Fruit fly (Drosophila melanogaster) whole organism: ENCODE measurements around the gene AsnRS.

Experiments
- CG8478 ChIP-seq: fragments of >200 bp; optimal IDR thresholded peaks from 2 replicates; lab custom pipeline; 2018; ENCODE audit warnings: inconsistent platforms
- Dll ChIP-seq: fragments of >200 bp; optimal IDR thresholded peaks from 2 replicates; lab custom pipeline; 2017
- EcR ChIP-seq, 2 experiments: fragments of >200 bp; optimal IDR thresholded peaks; 2 replicates each; lab custom pipeline; 2017; ENCODE audit warnings: missing biosample characterization in 2 of 2, missing genetic modification characterization in 2 of 2, missing genetic modification reagents in 2 of 2
- pan ChIP-seq: fragments of >200 bp; optimal IDR thresholded peaks from 2 replicates; lab custom pipeline; 2017
- psq ChIP-seq: fragments of >200 bp; optimal IDR thresholded peaks from 2 replicates; lab custom pipeline; 2017
- usp ChIP-seq: fragments of >200 bp; optimal IDR thresholded peaks from 2 replicates; lab custom pipeline; 2017; ENCODE audit warnings: missing biosample characterization, missing genetic modification characterization, mixed read lengths

AsnRS gene

DNA sequence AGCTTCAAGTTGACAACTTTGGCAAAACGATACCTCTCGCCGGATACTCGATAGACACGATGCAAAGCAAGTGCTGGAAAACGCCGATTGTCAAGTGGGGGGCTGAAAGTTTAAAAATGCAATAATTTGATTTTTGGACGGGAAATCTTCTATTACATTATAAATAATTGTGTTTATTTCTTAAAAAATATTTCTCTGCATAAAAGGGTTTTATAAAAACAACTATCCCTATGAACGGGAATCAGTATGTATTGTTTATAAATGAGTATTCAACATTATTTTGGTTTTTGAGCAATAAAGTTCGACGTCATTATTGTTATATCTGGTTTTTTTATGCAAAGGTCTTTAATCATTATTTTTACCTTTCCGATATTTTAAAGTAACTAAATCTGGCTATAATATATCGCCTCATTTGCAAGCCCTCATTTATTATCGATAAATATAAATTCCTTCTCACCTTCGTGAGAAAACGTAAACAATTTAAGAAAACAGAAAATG lies at the start of gene AsnRS, which contains the start of gene DCTN6-p27:
TSS of gene AsnRS (minus strand) at position 50 of the 498 bp plus-strand sequence.
TSS of gene DCTN6-p27 (plus strand) at position 419 of the 498 bp plus-strand sequence.
- TF ChIP-seq psq (lab: Kevin White, UChicago) (no peak), Dll (lab: Kevin White, UChicago) (no peak)

DNA sequence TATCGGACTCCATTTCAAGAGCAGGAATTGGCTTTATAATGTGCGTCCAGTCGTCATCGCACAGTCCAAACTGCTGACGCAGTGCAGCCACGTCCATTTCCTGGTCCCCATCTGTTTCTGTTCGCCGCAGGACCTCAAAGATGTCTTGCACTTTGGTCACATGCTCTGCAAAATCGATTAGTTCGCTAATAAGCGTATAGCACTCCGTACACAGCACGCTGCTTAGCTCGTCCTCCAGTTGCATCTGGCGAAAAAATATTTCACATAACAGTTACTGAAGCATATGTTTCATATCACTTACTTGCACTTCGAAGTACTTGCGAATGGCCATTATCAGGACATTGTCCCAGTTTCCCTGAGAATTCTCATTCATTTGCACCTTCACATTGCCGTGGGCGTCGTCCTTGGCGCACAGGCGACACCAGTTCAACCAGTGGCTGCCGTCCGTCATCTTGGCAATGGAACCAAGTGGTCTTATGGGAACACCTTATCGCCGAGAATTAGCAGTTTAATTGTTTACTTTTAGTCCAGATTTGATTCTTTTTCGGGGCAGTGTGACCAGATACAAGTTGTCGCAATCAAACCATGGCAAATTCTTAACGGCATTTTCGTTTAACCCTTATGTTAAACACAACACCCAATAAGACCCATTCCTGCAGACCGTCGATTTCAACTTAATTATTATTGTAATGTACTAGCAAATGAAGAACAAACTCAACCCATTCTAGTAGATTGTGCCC lies 49.6 kb upstream of the AsnRS start, which contains the start of gene CG17568:
TSS of gene CG17568 (minus strand) at position 550 of the 740 bp plus-strand sequence.
- TF ChIP-seq EcR (GFP tag; optimal IDR thresholded peaks at IDR 0.05; lab: Kevin White, UChicago) (no peak), CG8478 (no peak), Dll (lab: Kevin White, UChicago) (no peak), pan (no peak), psq (lab: Kevin White, UChicago) (no peak), usp (GFP tag; lab: Kevin White, UChicago) (no peak)

DNA sequence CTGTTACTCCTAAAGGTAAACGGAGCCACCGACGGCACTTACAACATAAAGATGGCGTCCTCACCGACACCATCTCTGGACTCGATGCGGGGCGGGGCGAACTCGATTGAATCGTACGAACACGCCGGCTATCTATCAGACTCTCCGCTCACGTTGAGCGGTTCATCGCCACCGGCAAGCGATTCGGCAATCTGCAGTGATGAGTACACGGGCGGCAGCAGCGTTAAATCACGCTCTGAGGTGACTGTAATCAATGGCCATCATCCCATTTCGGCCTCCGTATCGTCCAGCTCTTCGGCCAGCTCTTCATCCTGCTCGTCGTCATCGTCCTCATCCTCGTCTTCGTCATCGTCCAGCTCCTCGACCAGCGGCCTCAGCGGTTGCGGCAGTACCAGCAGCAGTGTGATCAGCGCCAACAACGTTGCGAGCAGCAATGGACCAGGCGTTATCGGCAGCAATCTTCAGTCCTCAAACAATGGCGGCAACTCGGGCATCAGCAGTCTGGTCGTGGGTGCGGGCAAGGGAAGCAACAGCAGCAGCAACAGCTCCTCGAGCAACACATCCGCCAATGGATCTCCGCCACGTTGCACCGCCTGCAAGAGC lies 36.4 kb upstream of the AsnRS start:
- TF ChIP-seq EcR (GFP tag; optimal IDR thresholded peaks at IDR 0.05; lab: Kevin White, UChicago): no peak
- no peak for TF ChIP-seq usp (GFP tag; lab: Kevin White, UChicago)
- TF ChIP-seq psq (lab: Kevin White, UChicago): no peak
- TF ChIP-seq Dll (lab: Kevin White, UChicago): no peak
- no peak for TF ChIP-seq CG8478
- TF ChIP-seq pan: no peak

dm6 chr2L:19167135-19167681 lies 35.5 kb upstream of the AsnRS start:
- no peak for TF ChIP-seq pan
- no peak for TF ChIP-seq usp (GFP tag; lab: Kevin White, UChicago)
- TF ChIP-seq Dll (lab: Kevin White, UChicago): no peak
- no peak for TF ChIP-seq EcR (GFP tag; optimal IDR thresholded peaks at IDR 0.05; lab: Kevin White, UChicago)
- TF ChIP-seq CG8478: no peak
- no peak for TF ChIP-seq psq (lab: Kevin White, UChicago)

- TF ChIP-seq CG8478 (no peak), Dll (lab: Kevin White, UChicago) (no peak), psq (lab: Kevin White, UChicago) (no peak), usp (GFP tag; lab: Kevin White, UChicago) (no peak), EcR (GFP tag; optimal IDR thresholded peaks at IDR 0.05; lab: Kevin White, UChicago) (no peak), pan (no peak)
Measured at dm6 chr2L:19165998-19166397, 34.2 kb upstream of the AsnRS start.

dm6 chr2L:19164933-19165813 lies 33.4 kb upstream of the AsnRS start:
- TF ChIP-seq Dll (lab: Kevin White, UChicago): no peak
- no peak for TF ChIP-seq pan
- no peak for TF ChIP-seq EcR (GFP tag; optimal IDR thresholded peaks at IDR 0.05; lab: Kevin White, UChicago)
- TF ChIP-seq psq (lab: Kevin White, UChicago): no peak
- TF ChIP-seq CG8478: no peak
- TF ChIP-seq usp (GFP tag; lab: Kevin White, UChicago): no peak

DNA sequence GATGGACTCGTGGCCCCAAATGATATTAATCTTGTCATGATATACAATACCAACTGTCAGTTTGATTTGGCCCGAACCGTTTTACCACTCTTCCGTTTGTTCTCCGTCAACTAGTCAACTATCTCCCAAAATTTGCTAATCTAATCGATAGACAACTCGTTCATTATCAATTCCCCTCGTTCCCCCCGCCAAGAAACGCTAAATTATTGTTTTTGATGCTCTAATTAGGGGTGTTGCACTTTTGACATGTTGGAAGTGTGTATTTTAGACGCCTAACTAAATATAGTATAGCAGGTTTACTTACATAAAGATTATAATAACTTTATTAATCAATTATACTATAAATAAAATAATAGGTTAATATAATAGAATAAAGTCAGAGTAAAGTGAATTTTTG lies 32.2 kb upstream of the AsnRS start:
- no peak for TF ChIP-seq CG8478
- no peak for TF ChIP-seq EcR (GFP tag; optimal IDR thresholded peaks at IDR 0.05; lab: Kevin White, UChicago)
- TF ChIP-seq pan: no peak
- TF ChIP-seq usp (GFP tag; lab: Kevin White, UChicago): no peak
- TF ChIP-seq psq (lab: Kevin White, UChicago): no peak
- no peak for TF ChIP-seq Dll (lab: Kevin White, UChicago)

- TF ChIP-seq usp (GFP tag; lab: Kevin White, UChicago) (no peak), CG8478 (no peak), psq (lab: Kevin White, UChicago) (no peak), EcR (GFP tag; optimal IDR thresholded peaks at IDR 0.05; lab: Kevin White, UChicago) (peak in 1 of 2 experiments; percentile 70)
Measured at dm6 chr2L:19163143-19163974, 31.6 kb upstream of the AsnRS start.

DNA sequence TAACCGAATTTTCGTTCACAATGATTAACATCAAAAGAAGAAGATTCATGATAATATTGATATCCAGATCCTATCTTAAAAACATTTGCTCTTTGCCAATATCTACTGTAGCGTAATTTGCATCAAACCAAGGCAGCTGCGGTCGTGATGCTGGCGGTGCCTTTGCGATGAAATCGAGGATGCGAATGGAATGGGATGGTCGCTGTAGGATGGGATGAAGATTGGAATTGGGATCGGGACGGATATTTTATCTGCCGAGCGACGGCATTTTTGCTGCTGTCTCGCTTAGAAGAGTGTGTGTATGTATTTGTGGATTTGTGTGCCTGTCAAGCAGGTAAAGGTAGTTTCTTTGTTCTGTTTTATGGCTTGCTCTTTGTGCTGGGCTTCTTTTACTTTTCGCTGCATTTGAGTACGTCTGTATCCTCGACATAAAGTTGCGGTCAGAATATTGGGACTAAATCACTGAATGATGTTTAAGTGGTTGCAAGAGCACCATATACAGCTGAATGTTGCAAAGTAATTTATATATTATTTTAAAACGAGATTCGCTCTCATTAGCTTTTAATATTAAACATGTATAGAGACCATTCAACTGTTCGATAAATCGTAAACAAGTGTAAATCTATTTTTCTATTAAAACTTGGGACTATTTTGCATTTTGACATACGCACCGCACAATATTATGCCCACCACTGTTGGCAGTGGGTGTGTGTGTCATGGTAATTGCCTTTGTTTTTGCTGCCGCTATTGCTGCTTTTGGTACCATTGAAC lies 30.8 kb upstream of the AsnRS start:
- TF ChIP-seq usp (GFP tag; lab: Kevin White, UChicago) (no peak), CG8478 (no peak), EcR (GFP tag; optimal IDR thresholded peaks at IDR 0.05; lab: Kevin White, UChicago) (no peak), Dll (lab: Kevin White, UChicago) (no peak), pan (no peak), psq (lab: Kevin White, UChicago) (no peak)
